Worm (Caenorhabditis elegans) whole organism, young adult: ENCODE measurements around the gene str-174.
A peak's percentile ranks its signal among the peaks of the same experiment; 100 is the strongest.

Experiments
- C17E4.6 ChIP-seq: fragments of 200-800 bp; sonication (Bioruptor generic); IDR thresholded peaks from 2 replicates; pipeline ENCODE4 v1.3.6; 2022; ENCODE audit warnings: missing genetic modification reagents, missing genetic modification characterization, missing compliant biosample characterization
- D2030.7 ChIP-seq: fragments of 200-800 bp; sonication (Bioruptor generic); IDR thresholded peaks from 2 replicates; pipeline ENCODE4 v1.3.6; 2022; ENCODE audit warnings: missing genetic modification reagents, missing genetic modification characterization, missing compliant biosample characterization
- F10E7.11 ChIP-seq: sonication (generic microtip); optimal IDR thresholded peaks from 2 replicates; lab custom pipeline; 2017; ENCODE audit warnings: mild to moderate bottlenecking, missing genetic modification characterization, moderate library complexity, missing compliant biosample characterization
- F22D6.2 ChIP-seq: sonication (generic microtip); optimal IDR thresholded peaks from 2 replicates; lab custom pipeline; 2016; ENCODE audit warnings: mild to moderate bottlenecking, missing genetic modification characterization, missing compliant biosample characterization
- F37B4.10 ChIP-seq: fragments of 200-800 bp; sonication (Bioruptor generic); IDR thresholded peaks from 2 replicates; pipeline ENCODE4 v1.3.6; 2022; ENCODE audit warnings: missing genetic modification characterization, missing compliant biosample characterization
- F49E8.2 ChIP-seq: sonication (generic microtip); optimal IDR thresholded peaks from 3 replicates; lab custom pipeline; 2017; ENCODE audit warnings: missing genetic modification characterization, mild to moderate bottlenecking, missing compliant biosample characterization, antibody characterized with exemption, moderate library complexity; ENCODE audit not compliant: insufficient read depth
- T26A5.8 ChIP-seq: sonication (generic microtip); optimal IDR thresholded peaks from 2 replicates; lab custom pipeline; 2016; ENCODE audit warnings: missing genetic modification characterization, missing compliant biosample characterization
- Y53G8AR.9 ChIP-seq: fragments of 200-800 bp; sonication (Bioruptor generic); conservative IDR thresholded peaks from 2 replicates; pipeline ENCODE4 v1.3.6; 2022; ENCODE audit warnings: missing genetic modification reagents, missing genetic modification characterization, missing compliant biosample characterization
- Y56A3A.18 ChIP-seq: fragments of 200-800 bp; sonication (Bioruptor generic); IDR thresholded peaks from 2 replicates; pipeline ENCODE4 v1.3.6; 2022; ENCODE audit warnings: missing genetic modification reagents, missing genetic modification characterization, missing compliant biosample characterization
- ama-1 ChIP-seq, 3 experiments: fragments of 150-350 bp in 1 of 3; sonication (generic microtip) in 2 of 3; optimal IDR thresholded peaks; 2 replicates each; lab custom pipeline; 2014 to 2018; ENCODE audit warnings: missing biosample characterization in 2 of 3, missing genetic modification characterization in 2 of 3, missing genetic modification reagents in 2 of 3
- attf-6 ChIP-seq: fragments of 200-800 bp; sonication (Bioruptor generic); IDR thresholded peaks from 2 replicates; pipeline ENCODE4 v1.3.6; 2022; ENCODE audit warnings: missing genetic modification reagents, missing genetic modification characterization, missing compliant biosample characterization
- bed-1 ChIP-seq: fragments of 200-800 bp; sonication (Bioruptor generic); IDR thresholded peaks from 2 replicates; pipeline ENCODE4 v1.3.6; 2022; ENCODE audit warnings: missing genetic modification reagents, missing genetic modification characterization, missing compliant biosample characterization
- ceh-100 ChIP-seq: fragments of 200-800 bp; sonication (Bioruptor generic); IDR thresholded peaks from 2 replicates; pipeline ENCODE4 v1.3.6; 2022; ENCODE audit warnings: missing genetic modification reagents, missing genetic modification characterization, missing compliant biosample characterization
- ceh-58 ChIP-seq: fragments of 200-800 bp; sonication (Bioruptor generic); IDR thresholded peaks from 2 replicates; pipeline ENCODE4 v1.3.6; 2022; ENCODE audit warnings: missing genetic modification characterization, missing compliant biosample characterization
- ceh-91 ChIP-seq: fragments of 200-800 bp; sonication (Bioruptor generic); IDR thresholded peaks from 2 replicates; pipeline ENCODE4 v1.3.6; 2022; ENCODE audit warnings: missing genetic modification reagents, missing genetic modification characterization, missing compliant biosample characterization
- chd-7 ChIP-seq: sonication (generic microtip); optimal IDR thresholded peaks from 2 replicates; lab custom pipeline; 2016; ENCODE audit warnings: mild to moderate bottlenecking, missing genetic modification characterization, moderate library complexity, missing compliant biosample characterization
- egrh-3 ChIP-seq: fragments of 200-800 bp; sonication (Bioruptor generic); IDR thresholded peaks from 2 replicates; pipeline ENCODE4 v1.3.6; 2022; ENCODE audit warnings: missing genetic modification reagents, missing genetic modification characterization, missing compliant biosample characterization
- ekl-4 ChIP-seq: fragments of 200-800 bp; sonication (Bioruptor generic); IDR thresholded peaks from 2 replicates; pipeline ENCODE4 v1.3.6; 2022; ENCODE audit warnings: missing genetic modification reagents, missing genetic modification characterization, missing compliant biosample characterization
- him-1 ChIP-seq: sonication (generic microtip); optimal IDR thresholded peaks from 2 replicates; lab custom pipeline; 2016; ENCODE audit warnings: missing genotype, missing genetic modification reagents, missing genetic modification characterization, missing compliant biosample characterization
- hlh-12 ChIP-seq: sonication (generic microtip); optimal IDR thresholded peaks from 2 replicates; lab custom pipeline; 2016; ENCODE audit warnings: missing genetic modification characterization, missing compliant biosample characterization
- hrde-1 ChIP-seq: sonication (generic microtip); optimal IDR thresholded peaks from 2 replicates; lab custom pipeline; 2016; ENCODE audit warnings: missing genetic modification characterization, mild to moderate bottlenecking, missing compliant biosample characterization, moderate library complexity, missing genotype, missing genetic modification reagents, borderline replicate concordance
- hsf-1 ChIP-seq: fragments of 200-800 bp; sonication (Bioruptor generic); IDR thresholded peaks from 2 replicates; pipeline ENCODE4 v1.3.6; 2022; ENCODE audit warnings: missing genetic modification reagents, missing genetic modification characterization, missing compliant biosample characterization
- let-607 ChIP-seq, 2 experiments: fragments of 200-800 bp in 1 of 2; sonication (Bioruptor generic) in 1 of 2; sonication (generic microtip) in 1 of 2; optimal IDR thresholded peaks; 2 replicates each; lab custom pipeline; 2016 to 2018; ENCODE audit warnings: mild to moderate bottlenecking in 2 of 2, missing compliant biosample characterization in 2 of 2, missing genetic modification characterization in 2 of 2, moderate library complexity in 2 of 2, missing genotype in 1 of 2
- lin-35 ChIP-seq, 3 experiments: fragments of 150-350 bp in 2 of 3; sonication (generic microtip) in 1 of 3; optimal IDR thresholded peaks; 2 replicates each; lab custom pipeline; 2014 to 2018; ENCODE audit warnings: missing biosample characterization in 3 of 3, missing genetic modification characterization in 3 of 3, missing genetic modification reagents in 3 of 3
- lin-54 ChIP-seq: fragments of 200-800 bp; sonication (Bioruptor generic); optimal IDR thresholded peaks from 2 replicates; lab custom pipeline; 2018; ENCODE audit warnings: mild to moderate bottlenecking, missing genetic modification characterization, missing compliant biosample characterization
- lsl-1 ChIP-seq: fragments of 200-800 bp; sonication (Bioruptor generic); optimal IDR thresholded peaks from 2 replicates; lab custom pipeline; 2018; ENCODE audit warnings: mild to moderate bottlenecking, missing genetic modification characterization, moderate library complexity, missing compliant biosample characterization
- madf-6 ChIP-seq: fragments of 200-800 bp; sonication (Bioruptor generic); IDR thresholded peaks from 2 replicates; pipeline ENCODE4 v1.3.6; 2022; ENCODE audit warnings: missing genetic modification reagents, missing genetic modification characterization, missing compliant biosample characterization
- mcd-1 ChIP-seq: fragments of 200-800 bp; sonication (Bioruptor generic); IDR thresholded peaks from 2 replicates; pipeline ENCODE4 v1.3.6; 2022; ENCODE audit warnings: missing genetic modification reagents, missing genetic modification characterization, missing compliant biosample characterization
- mxl-1 ChIP-seq: sonication (generic microtip); optimal IDR thresholded peaks from 2 replicates; lab custom pipeline; 2016; ENCODE audit warnings: missing genetic modification characterization, missing compliant biosample characterization
- nhr-27 ChIP-seq: fragments of 200-800 bp; sonication (Bioruptor generic); optimal IDR thresholded peaks from 2 replicates; lab custom pipeline; 2018; ENCODE audit warnings: mild to moderate bottlenecking, missing genetic modification characterization, moderate library complexity, missing compliant biosample characterization
- nhr-80 ChIP-seq: sonication (generic microtip); optimal IDR thresholded peaks from 2 replicates; lab custom pipeline; 2016; ENCODE audit warnings: missing genetic modification characterization, missing compliant biosample characterization
- pbrm-1 ChIP-seq: fragments of 200-800 bp; sonication (Bioruptor generic); IDR thresholded peaks from 2 replicates; pipeline ENCODE4 v1.3.6; 2022; ENCODE audit warnings: missing genetic modification reagents, missing genetic modification characterization, missing compliant biosample characterization
- pha-4 ChIP-seq: fragments of 150-350 bp; sonication (generic microtip); optimal IDR thresholded peaks from 2 replicates; lab custom pipeline; 2014; ENCODE audit warnings: missing biosample characterization, missing genetic modification reagents, missing genetic modification characterization
- rcor-1 ChIP-seq: fragments of 200-800 bp; sonication (Bioruptor generic); IDR thresholded peaks from 2 replicates; pipeline ENCODE4 v1.3.6; 2022; ENCODE audit warnings: missing genetic modification reagents, missing genetic modification characterization, missing compliant biosample characterization
- rec-8 ChIP-seq, 2 experiments: sonication (generic microtip); optimal IDR thresholded peaks; 2 replicates each; lab custom pipeline; 2016; ENCODE audit warnings: mild to moderate bottlenecking in 2 of 2, missing genetic modification characterization in 2 of 2, missing genetic modification reagents in 2 of 2, missing genotype in 2 of 2, missing biosample characterization in 1 of 2, missing compliant biosample characterization in 1 of 2, moderate library complexity in 1 of 2
- repo-1 ChIP-seq: sonication (generic microtip); optimal IDR thresholded peaks from 2 replicates; lab custom pipeline; 2017; ENCODE audit warnings: mild to moderate bottlenecking, missing genetic modification characterization, missing compliant biosample characterization
- rpc-1 ChIP-seq, 2 experiments: fragments of 150-350 bp in 1 of 2; sonication (generic microtip) in 1 of 2; optimal IDR thresholded peaks; 2 replicates each; lab custom pipeline; 2014 to 2018; ENCODE audit warnings: missing biosample characterization in 1 of 2, missing genetic modification characterization in 1 of 2, missing genetic modification reagents in 1 of 2, missing genotype in 1 of 2
- snpc-1.1 ChIP-seq: sonication (generic microtip); optimal IDR thresholded peaks from 2 replicates; lab custom pipeline; 2017; ENCODE audit warnings: missing genetic modification characterization, mild to moderate bottlenecking, missing compliant biosample characterization, antibody characterized with exemption, moderate library complexity, missing genotype, missing genetic modification reagents; ENCODE audit not compliant: insufficient read depth
- snpc-1.3 ChIP-seq: sonication (generic microtip); optimal IDR thresholded peaks from 2 replicates; lab custom pipeline; 2017; ENCODE audit warnings: missing genetic modification characterization, mild to moderate bottlenecking, missing compliant biosample characterization, antibody characterized with exemption, moderate library complexity, missing genotype, missing genetic modification reagents; ENCODE audit not compliant: insufficient read depth
- snpc-3.4 ChIP-seq: sonication (generic microtip); optimal IDR thresholded peaks from 2 replicates; lab custom pipeline; 2017; ENCODE audit warnings: missing genetic modification characterization, mild to moderate bottlenecking, missing compliant biosample characterization, antibody characterized with exemption, moderate library complexity, missing genotype, missing genetic modification reagents
- snpc-4 ChIP-seq, 5 experiments: fragments of 150-350 bp in 1 of 5; sonication (generic microtip) in 4 of 5; optimal IDR thresholded peaks; 2 replicates each; lab custom pipeline; 2014 to 2018; ENCODE audit warnings: missing genetic modification characterization in 5 of 5, missing biosample characterization in 3 of 5, antibody characterized with exemption in 2 of 5, mild to moderate bottlenecking in 2 of 5, missing compliant biosample characterization in 2 of 5, missing genotype in 2 of 5, moderate library complexity in 2 of 5, missing genetic modification reagents in 1 of 5
- tlf-1 ChIP-seq: fragments of 200-800 bp; sonication (Bioruptor generic); optimal IDR thresholded peaks from 2 replicates; lab custom pipeline; 2018; ENCODE audit warnings: mild to moderate bottlenecking, missing genetic modification characterization, missing compliant biosample characterization
- xnd-1 ChIP-seq: sonication (generic microtip); optimal IDR thresholded peaks from 2 replicates; lab custom pipeline; 2016; ENCODE audit warnings: missing genotype, missing genetic modification reagents, missing genetic modification characterization, missing compliant biosample characterization
- ztf-18 ChIP-seq: sonication (generic microtip); optimal IDR thresholded peaks from 2 replicates; lab custom pipeline; 2016; ENCODE audit warnings: missing genotype, mild to moderate bottlenecking, missing genetic modification characterization, missing compliant biosample characterization
- ztf-25 ChIP-seq: fragments of 200-800 bp; sonication (Bioruptor generic); IDR thresholded peaks from 2 replicates; pipeline ENCODE4 v1.3.6; 2022; ENCODE audit warnings: missing genetic modification reagents, missing genetic modification characterization, missing compliant biosample characterization
- ztf-3 ChIP-seq: fragments of 200-800 bp; sonication (Bioruptor generic); optimal IDR thresholded peaks from 2 replicates; lab custom pipeline; 2018; ENCODE audit warnings: mild to moderate bottlenecking, missing genetic modification characterization, missing compliant biosample characterization

str-174 gene

ce11 chrIV:4880634-4881033, 6.1 kb upstream of the str-174 start (continued):
- 0 out of 2 replicates have a peak, but pooled peaks have one; percentile 16 for TF ChIP-seq ceh-91 (GFP tag; lab: Robert Waterston, UW)
- TF ChIP-seq bed-1 (GFP tag; lab: Robert Waterston, UW): no peak
- peak; percentile 13 for TF ChIP-seq mxl-1 (tag; lab: Kevin White, UChicago)
- TF ChIP-seq repo-1 (tag; lab: Kevin White, UChicago): no peak
- TF ChIP-seq lin-35 (GFP tag; optimal IDR thresholded peaks at IDR 0.05; lab: Kevin White, UChicago): no peak
- no peak for TF ChIP-seq F37B4.10 (GFP tag; lab: Robert Waterston, UW)
- peak; percentile 73 for TF ChIP-seq lin-54
- TF ChIP-seq snpc-3.4 (tag; lab: Kevin White, UChicago): peak; percentile 97
- peak; percentile 78 for TF ChIP-seq Y53G8AR.9 (GFP tag; lab: Robert Waterston, UW)
- peak; percentile 45 for TF ChIP-seq T26A5.8 (tag; lab: Kevin White, UChicago)
- no peak for TF ChIP-seq ztf-25 (GFP tag; lab: Robert Waterston, UW)
- TF ChIP-seq tlf-1: peak; percentile 16
- TF ChIP-seq madf-6: peak; percentile 88
- TF ChIP-seq egrh-3 (GFP tag; lab: Robert Waterston, UW): 0 out of 2 replicates have a peak, but pooled peaks have one; percentile 26
- peak; percentile 79; the same call in 1 of the 2 replicates for TF ChIP-seq Y56A3A.18 (GFP tag; lab: Robert Waterston, UW)
- no peak for TF ChIP-seq ztf-3 (GFP tag; lab: Kevin White, UChicago)
- TF ChIP-seq ekl-4: peak; percentile 87
- no peak for TF ChIP-seq pha-4 (tag; lab: Kevin White, UChicago)
- TF ChIP-seq C17E4.6: peak; percentile 42; the same call in 1 of the 2 replicates
- peak; percentile 92 for TF ChIP-seq him-1 (tag; lab: Kevin White, UChicago)
- TF ChIP-seq F49E8.2: peak; percentile 95
- no peak for TF ChIP-seq F10E7.11
- TF ChIP-seq ceh-100: peak; percentile 55
- TF ChIP-seq chd-7: no peak
- peak; percentile 97 for TF ChIP-seq snpc-1.3
- TF ChIP-seq xnd-1 (tag; lab: Kevin White, UChicago): peak; percentile 14
- peak; percentile 98 for TF ChIP-seq snpc-1.1 (tag; lab: Kevin White, UChicago)
- TF ChIP-seq rcor-1 (GFP tag; lab: Robert Waterston, UW): peak; percentile 96
- no peak for TF ChIP-seq ceh-58 (GFP tag; lab: Robert Waterston, UW)
- peak; percentile 96 for TF ChIP-seq attf-6 (GFP tag; lab: Robert Waterston, UW)
- TF ChIP-seq snpc-4 (GFP tag; optimal IDR thresholded peaks at IDR 0.05; lab: Kevin White, UChicago): peak; percentile 99
- TF ChIP-seq snpc-4 (tag; optimal IDR thresholded peaks at IDR 0.05; lab: Kevin White, UChicago): peak; percentile 98 to 99 (median 98)
- TF ChIP-seq hrde-1 (tag; lab: Kevin White, UChicago): no peak
- TF ChIP-seq hsf-1 (GFP tag; lab: Robert Waterston, UW): peak; percentile 73
- TF ChIP-seq lsl-1: peak; percentile 75
- TF ChIP-seq let-607 (tag; optimal IDR thresholded peaks at IDR 0.05; lab: Kevin White, UChicago): no peak
- TF ChIP-seq mcd-1 (GFP tag; lab: Robert Waterston, UW): peak; percentile 78
- peak in 1 of 2 experiments; percentile 25 for TF ChIP-seq rec-8 (tag; optimal IDR thresholded peaks at IDR 0.05; lab: Kevin White, UChicago)
- peak; percentile 98 for TF ChIP-seq D2030.7
- no peak for TF ChIP-seq rpc-1 (optimal IDR thresholded peaks at IDR 0.05; lab: Kevin White, UChicago)
- TF ChIP-seq rpc-1 (tag; optimal IDR thresholded peaks at IDR 0.05; lab: Kevin White, UChicago): peak; percentile 25
- TF ChIP-seq ztf-18: peak; percentile 46
- peak; percentile 24 for TF ChIP-seq nhr-27 (tag; lab: Kevin White, UChicago)
- TF ChIP-seq nhr-80 (tag; lab: Kevin White, UChicago): no peak
- TF ChIP-seq hlh-12 (tag; lab: Kevin White, UChicago): no peak
- peak; percentile 97 for TF ChIP-seq pbrm-1 (GFP tag; lab: Robert Waterston, UW)
- peak; percentile 48 for TF ChIP-seq ama-1 (optimal IDR thresholded peaks at IDR 0.05; lab: Kevin White, UChicago)
- no peak for TF ChIP-seq ama-1 (GFP tag; optimal IDR thresholded peaks at IDR 0.05; lab: Kevin White, UChicago)
- no peak for TF ChIP-seq F22D6.2 (tag; lab: Kevin White, UChicago)
